Fruit fly (Drosophila melanogaster) whole organism, embryonic: ENCODE measurements around the gene CG3625.

ENCODE experiments used
- Bdp1 ChIP-seq: fragments of 200-800 bp; sonication (Bioruptor generic); optimal IDR thresholded peaks from 3 replicates; lab custom pipeline; 2016; ENCODE audit warnings: missing biosample characterization, missing genetic modification characterization
- Blimp-1 ChIP-seq: fragments of 200-800 bp; sonication (Bioruptor generic); optimal IDR thresholded peaks from 3 replicates; lab custom pipeline; 2018; ENCODE audit warnings: missing biosample characterization, missing genetic modification characterization, mild to moderate bottlenecking, moderate library complexity, missing genetic modification reagents
- BtbVII ChIP-seq: fragments of 200-800 bp; sonication (Bioruptor generic); optimal IDR thresholded peaks from 3 replicates; lab custom pipeline; 2017; ENCODE audit warnings: missing biosample characterization, mild to moderate bottlenecking, missing genetic modification characterization
- CG14050 ChIP-seq: fragments of 200-800 bp; sonication (Bioruptor generic); IDR thresholded peaks from 3 replicates; pipeline ENCODE4 v1.3.6; 2022; ENCODE audit warnings: missing biosample characterization, missing genetic modification characterization
- CG14441 ChIP-seq: fragments of 200-800 bp; sonication (Bioruptor generic); IDR thresholded peaks from 2 replicates; pipeline ENCODE4 v1.3.6; 2022; ENCODE audit warnings: missing biosample characterization, missing genetic modification characterization
- CG15269 ChIP-seq: fragments of 200-800 bp; sonication (Bioruptor generic); optimal IDR thresholded peaks from 2 replicates; lab custom pipeline; 2018; ENCODE audit warnings: missing biosample characterization, mild to moderate bottlenecking, missing genetic modification characterization, moderate library complexity
- CG17829 ChIP-seq: fragments of 200-800 bp; optimal IDR thresholded peaks from 2 replicates; lab custom pipeline; 2019; ENCODE audit warnings: missing biosample characterization, mild to moderate bottlenecking, missing genetic modification characterization, moderate library complexity
- CG18619 ChIP-seq: fragments of 200-800 bp; sonication (Bioruptor generic); optimal IDR thresholded peaks from 3 replicates; lab custom pipeline; 2017; ENCODE audit warnings: missing biosample characterization, mild to moderate bottlenecking, missing genetic modification characterization
- CG2712 ChIP-seq: fragments of 200-800 bp; optimal IDR thresholded peaks from 3 replicates; lab custom pipeline; 2019; ENCODE audit warnings: missing biosample characterization, mild to moderate bottlenecking, missing genetic modification characterization, moderate library complexity
- CG3838 ChIP-seq: fragments of 200-800 bp; sonication (Bioruptor generic); optimal IDR thresholded peaks from 3 replicates; lab custom pipeline; 2016; ENCODE audit warnings: missing biosample characterization, missing genetic modification characterization
- CG6272 ChIP-seq: fragments of 200-800 bp; sonication (Bioruptor generic); IDR thresholded peaks from 2 replicates; pipeline ENCODE4 v1.3.6; 2022; ENCODE audit warnings: missing biosample characterization, missing genetic modification characterization
- CG6654 ChIP-seq: fragments of 200-800 bp; sonication (Bioruptor generic); optimal IDR thresholded peaks from 2 replicates; lab custom pipeline; 2017; ENCODE audit warnings: missing biosample characterization, mild to moderate bottlenecking, missing genetic modification characterization
- CG8924 ChIP-seq: fragments of 200-800 bp; optimal IDR thresholded peaks from 3 replicates; lab custom pipeline; 2019; ENCODE audit warnings: missing biosample characterization, mild to moderate bottlenecking, missing genetic modification characterization, moderate library complexity
- CG8944 ChIP-seq: fragments of 200-800 bp; sonication (Bioruptor generic); optimal IDR thresholded peaks from 3 replicates; lab custom pipeline; 2016; ENCODE audit warnings: missing biosample characterization, missing genetic modification characterization
- CG9215 ChIP-seq: fragments of 200-800 bp; sonication (Bioruptor generic); IDR thresholded peaks from 2 replicates; pipeline ENCODE4 v1.3.6; 2022; ENCODE audit warnings: missing biosample characterization, missing genetic modification characterization
- CHES-1-like ChIP-seq: fragments of 200-800 bp; sonication (Bioruptor generic); optimal IDR thresholded peaks from 2 replicates; lab custom pipeline; 2016; ENCODE audit warnings: missing biosample characterization, missing genetic modification characterization
- D19A ChIP-seq: fragments of 200-800 bp; optimal IDR thresholded peaks from 3 replicates; lab custom pipeline; 2019; ENCODE audit warnings: missing biosample characterization, mild to moderate bottlenecking, missing genetic modification characterization, moderate library complexity
- Eip74EF ChIP-seq, 2 experiments: fragments of 200-800 bp in 1 of 2; fragments of >200 bp in 1 of 2; sonication (Bioruptor generic) in 1 of 2; optimal IDR thresholded peaks; 2 replicates each; lab custom pipeline; 2017 to 2019; ENCODE audit warnings: missing biosample characterization in 2 of 2, missing genetic modification characterization in 2 of 2, mild to moderate bottlenecking in 1 of 2, moderate library complexity in 1 of 2
- Ets65A ChIP-seq: fragments of 200-800 bp; sonication (Bioruptor generic); peaks from one replicate; lab custom pipeline; 2016; ENCODE audit warnings: missing biosample characterization, missing genetic modification characterization
- HLH3B ChIP-seq: fragments of 200-800 bp; sonication (Bioruptor generic); IDR thresholded peaks from 2 replicates; pipeline ENCODE4 v1.3.6; 2022; ENCODE audit warnings: missing biosample characterization, missing genetic modification characterization
- Hr39 ChIP-seq: fragments of >200 bp; optimal IDR thresholded peaks from 2 replicates; lab custom pipeline; 2017
- MESR4 ChIP-seq: fragments of 200-800 bp; sonication (Bioruptor generic); optimal IDR thresholded peaks from 2 replicates; lab custom pipeline; 2018; ENCODE audit warnings: missing biosample characterization, mild to moderate bottlenecking, missing genetic modification characterization, moderate library complexity
- Myb ChIP-seq: fragments of 200-800 bp; sonication (Bioruptor generic); optimal IDR thresholded peaks from 2 replicates; lab custom pipeline; 2016; ENCODE audit warnings: missing biosample characterization, missing genetic modification characterization
- Neu2 ChIP-seq: fragments of 200-800 bp; sonication (Bioruptor generic); optimal IDR thresholded peaks from 3 replicates; lab custom pipeline; 2016; ENCODE audit warnings: missing biosample characterization, missing genetic modification characterization, borderline replicate concordance
- Rx ChIP-seq: fragments of 200-800 bp; sonication (Bioruptor generic); IDR thresholded peaks from 2 replicates; pipeline ENCODE4 v1.3.6; 2022; ENCODE audit warnings: missing biosample characterization, missing genetic modification characterization
- Sry-δ ChIP-seq: fragments of 200-800 bp; sonication (Bioruptor generic); optimal IDR thresholded peaks from 2 replicates; lab custom pipeline; 2016; ENCODE audit warnings: missing biosample characterization, missing genetic modification characterization
- Tbp ChIP-seq: fragments of >200 bp; optimal IDR thresholded peaks from 2 replicates; lab custom pipeline; 2018; ENCODE audit warnings: missing biosample characterization, missing genetic modification characterization
- Trl ChIP-seq, 3 experiments: fragments of >200 bp in 2 of 3; fragments of 200-800 bp in 1 of 3; sonication (Bioruptor generic) in 1 of 3; optimal IDR thresholded peaks; 2 replicates in 1 of 3; 3 replicates in 2 of 3; lab custom pipeline; 2016 to 2017; ENCODE audit warnings: missing biosample characterization in 1 of 3, missing genetic modification characterization in 1 of 3
- Xbp1 ChIP-seq: fragments of 200-800 bp; sonication (Bioruptor generic); optimal IDR thresholded peaks from 3 replicates; lab custom pipeline; 2016; ENCODE audit warnings: missing biosample characterization, mild to moderate bottlenecking, missing genetic modification characterization
- Xrp1 ChIP-seq: fragments of 200-800 bp; sonication (Bioruptor generic); IDR thresholded peaks from 2 replicates; pipeline ENCODE4 v1.3.6; 2022; ENCODE audit warnings: missing biosample characterization, missing genetic modification characterization
- YL-1 ChIP-seq: fragments of 200-800 bp; sonication (Bioruptor generic); optimal IDR thresholded peaks from 3 replicates; lab custom pipeline; 2017; ENCODE audit warnings: missing biosample characterization, mild to moderate bottlenecking, missing genetic modification characterization
- ase ChIP-seq: fragments of 200-800 bp; sonication (Bioruptor generic); IDR thresholded peaks from 3 replicates; pipeline ENCODE4 v1.3.6; 2022; ENCODE audit warnings: missing biosample characterization, missing genetic modification characterization
- ash1 ChIP-seq: fragments of 200-800 bp; sonication (Bioruptor generic); optimal IDR thresholded peaks from 2 replicates; lab custom pipeline; 2018; ENCODE audit warnings: missing biosample characterization, mild to moderate bottlenecking, missing genetic modification characterization
- bcd ChIP-seq: fragments of 200-800 bp; sonication (Bioruptor generic); optimal IDR thresholded peaks from 2 replicates; lab custom pipeline; 2017; ENCODE audit warnings: missing biosample characterization, mild to moderate bottlenecking, missing genetic modification characterization
- bigmax ChIP-seq: fragments of 200-800 bp; sonication (Bioruptor generic); optimal IDR thresholded peaks from 2 replicates; lab custom pipeline; 2018; ENCODE audit warnings: missing biosample characterization, mild to moderate bottlenecking, missing genetic modification characterization
- da ChIP-seq: fragments of 200-800 bp; sonication (Bioruptor generic); optimal IDR thresholded peaks from 2 replicates; lab custom pipeline; 2016; ENCODE audit warnings: missing biosample characterization, missing genetic modification characterization
- dpn ChIP-seq, 2 experiments: fragments of 200-800 bp; sonication (Bioruptor generic); optimal IDR thresholded peaks; 3 replicates each; lab custom pipeline; 2016; ENCODE audit warnings: missing biosample characterization in 2 of 2, missing genetic modification characterization in 2 of 2
- exex ChIP-seq: fragments of 200-800 bp; sonication (Bioruptor generic); optimal IDR thresholded peaks from 4 replicates; lab custom pipeline; 2018; ENCODE audit warnings: missing biosample characterization, mild to moderate bottlenecking, missing genetic modification characterization, moderate library complexity
- hb ChIP-seq: fragments of 200-800 bp; sonication (Bioruptor generic); IDR thresholded peaks from 3 replicates; pipeline ENCODE4 v1.3.6; 2022; ENCODE audit warnings: missing biosample characterization, missing genetic modification characterization; ENCODE audit not compliant: partially characterized antibody
- hth ChIP-seq: fragments of >200 bp; optimal IDR thresholded peaks from 2 replicates; lab custom pipeline; 2017; ENCODE audit warnings: inconsistent platforms
- ind ChIP-seq: fragments of 200-800 bp; sonication (Bioruptor generic); optimal IDR thresholded peaks from 3 replicates; lab custom pipeline; 2016; ENCODE audit warnings: missing biosample characterization, missing genetic modification characterization
- jigr1 ChIP-seq: fragments of 200-800 bp; sonication (Bioruptor generic); IDR thresholded peaks from 3 replicates; pipeline ENCODE4 v1.3.6; 2022; ENCODE audit warnings: missing biosample characterization, missing genetic modification characterization
- lov ChIP-seq, 2 experiments: fragments of 200-800 bp in 1 of 2; fragments of >200 bp in 1 of 2; sonication (Bioruptor generic) in 1 of 2; IDR thresholded peaks in 1 of 2; optimal IDR thresholded peaks in 1 of 2; 2 replicates in 1 of 2; 3 replicates in 1 of 2; pipeline versions ENCODE4 v1.3.6 to Lab custom; 2017 to 2022; ENCODE audit warnings: missing biosample characterization in 1 of 2, missing genetic modification characterization in 1 of 2
- pan ChIP-seq, 4 experiments: fragments of >200 bp in 3 of 4; fragments of 200-800 bp in 1 of 4; sonication (Bioruptor generic) in 1 of 4; optimal IDR thresholded peaks in 3 of 4; IDR thresholded peaks in 1 of 4; 2 replicates each; pipeline versions ENCODE4 v1.3.6 to Lab custom; 2017 to 2022; ENCODE audit warnings: missing biosample characterization in 2 of 4, missing genetic modification characterization in 2 of 4, mixed read lengths in 1 of 4
- peb ChIP-seq: fragments of 200-800 bp; sonication (Bioruptor generic); IDR thresholded peaks from 2 replicates; pipeline ENCODE4 v1.3.6; 2022; ENCODE audit warnings: missing biosample characterization, missing genetic modification characterization
- pros ChIP-seq: fragments of 200-800 bp; sonication (Bioruptor generic); optimal IDR thresholded peaks from 3 replicates; lab custom pipeline; 2019; ENCODE audit warnings: missing biosample characterization, mild to moderate bottlenecking, missing genetic modification characterization, moderate library complexity
- ranshi ChIP-seq: fragments of 200-800 bp; sonication (Bioruptor generic); IDR thresholded peaks from 2 replicates; pipeline ENCODE4 v1.3.6; 2022; ENCODE audit warnings: missing biosample characterization, missing genetic modification characterization
- salm ChIP-seq: fragments of 200-800 bp; sonication (Bioruptor generic); optimal IDR thresholded peaks from 2 replicates; lab custom pipeline; 2018; ENCODE audit warnings: missing biosample characterization, mild to moderate bottlenecking, missing genetic modification characterization
- stc ChIP-seq: fragments of 200-800 bp; sonication (Bioruptor generic); IDR thresholded peaks from 2 replicates; pipeline ENCODE4 v1.3.6; 2022; ENCODE audit warnings: missing biosample characterization, missing genetic modification characterization
- zen ChIP-seq: fragments of 200-800 bp; sonication (Bioruptor generic); optimal IDR thresholded peaks from 3 replicates; lab custom pipeline; 2018; ENCODE audit warnings: missing biosample characterization, mild to moderate bottlenecking, missing genetic modification characterization, moderate library complexity

The CG3625 gene

dm6 chr2L:285596-286023 is 6.0 kb downstream of the CG3625 start (continued):
- TF ChIP-seq ase (GFP tag; lab: Robert Waterston, UW) (no peak), Myb (GFP tag; lab: Kevin White, UChicago) (peak; percentile 50), pan (optimal IDR thresholded peaks at IDR 0.05; lab: Kevin White, UChicago) (no peak), pan (GFP tag; optimal IDR thresholded peaks at IDR 0.05 in 1 of 2, IDR thresholded peaks at IDR 0.05 in 1 of 2) (no peak), Neu2 (GFP tag; lab: Kevin White, UChicago) (no peak), Blimp-1 (GFP tag; lab: Kevin White, UChicago) (peak; percentile 41), CG18619 (GFP tag; lab: Kevin White, UChicago) (peak; percentile 13), Bdp1 (GFP tag; lab: Kevin White, UChicago) (peak; percentile 38), ash1 (no peak), ind (GFP tag; lab: Kevin White, UChicago) (peak; percentile 35), CG17829 (tag; lab: Kevin White, UChicago) (peak; percentile 63), salm (tag; lab: Kevin White, UChicago) (no peak), Sry-δ (GFP tag; lab: Kevin White, UChicago) (peak; percentile 54), Xbp1 (GFP tag; lab: Kevin White, UChicago) (peak; percentile 29), exex (no peak), peb (no peak), CG2712 (peak; percentile 45), CG9215 (no peak), CG15269 (tag; lab: Kevin White, UChicago) (peak; percentile 61), jigr1 (GFP tag; lab: Robert Waterston, UW) (no peak), CG6272 (GFP tag; lab: Robert Waterston, UW) (no peak), Trl (optimal IDR thresholded peaks at IDR 0.05; lab: Kevin White, UChicago) (no peak), Trl (GFP tag; optimal IDR thresholded peaks at IDR 0.05; lab: Kevin White, UChicago) (peak; percentile 54), zen (tag; lab: Kevin White, UChicago) (peak; percentile 12), HLH3B (GFP tag; lab: Robert Waterston, UW) (no peak), Eip74EF (GFP tag; optimal IDR thresholded peaks at IDR 0.05; lab: Kevin White, UChicago) (peak in 1 of 2 experiments; percentile 15), MESR4 (GFP tag; lab: Kevin White, UChicago) (peak; percentile 88), Hr39 (lab: Kevin White, UChicago) (no peak), BtbVII (GFP tag; lab: Kevin White, UChicago) (peak; percentile 1), bigmax (GFP tag; lab: Kevin White, UChicago) (no peak), Xrp1 (peak; percentile 56; the same call in 1 of the 2 replicates), Rx (GFP tag; lab: Robert Waterston, UW) (no peak), Tbp (GFP tag; lab: Kevin White, UChicago) (no peak), CHES-1-like (GFP tag; lab: Kevin White, UChicago) (peak; percentile 62), ranshi (GFP tag; lab: Robert Waterston, UW) (peak; percentile 39; the same call in 1 of the 2 replicates), dpn (GFP tag; optimal IDR thresholded peaks at IDR 0.05; lab: Kevin White, UChicago) (peak; percentile 24 to 32), D19A (peak; percentile 62), YL-1 (GFP tag; lab: Kevin White, UChicago) (peak; percentile 63), CG14441 (peak; percentile 30; the same call in 1 of the 2 replicates), CG8944 (GFP tag; lab: Kevin White, UChicago) (no peak), Ets65A (GFP tag; lab: Kevin White, UChicago) (no peak), stc (0 out of 2 replicates have a peak, but pooled peaks have one; percentile 64), lov (optimal IDR thresholded peaks at IDR 0.05; lab: Kevin White, UChicago) (no peak), lov (GFP tag; IDR thresholded peaks at IDR 0.05; lab: Robert Waterston, UW) (0 out of 3 replicates have a peak, but pooled peaks have one; percentile 47), hth (lab: Kevin White, UChicago) (no peak), CG3838 (GFP tag; lab: Kevin White, UChicago) (no peak), pros (GFP tag; lab: Kevin White, UChicago) (no peak), bcd (GFP tag; lab: Kevin White, UChicago) (peak; percentile 5), da (GFP tag; lab: Kevin White, UChicago) (peak; percentile 12), CG8924 (tag; lab: Kevin White, UChicago) (peak; percentile 63), CG14050 (GFP tag; lab: Robert Waterston, UW) (no peak; the same call in 2 of the 3 replicates), CG6654 (GFP tag; lab: Kevin White, UChicago) (no peak), hb (GFP tag; lab: Robert Waterston, UW) (no peak)
